Worm (Caenorhabditis elegans): ENCODE results near the gene ZC376.8.

- TF ChIP-seq rec-8 (tag; optimal IDR thresholded peaks at IDR 0.05), result no peak
- TF ChIP-seq nhr-90 (tag; optimal IDR thresholded peaks at IDR 0.05), result no peak
- TF ChIP-seq lsl-1 (GFP tag; optimal IDR thresholded peaks at IDR 0.05), result no peak
- no peak for TF ChIP-seq unc-130 (GFP tag; optimal IDR thresholded peaks at IDR 0.05)
- no peak for TF ChIP-seq unc-62 (GFP tag; optimal IDR thresholded peaks at IDR 0.05)
Measured at ce11 chrV:14167629-14168028, 12.4 kb upstream of the ZC376.8 start, which contains the start of gene ocam-1.

Data from whole organism, young adult.